Worm (Caenorhabditis elegans) whole organism, L4 larva: ENCODE results near the gene R13D11.10.
"Not testable (repeated sequence)": the region's sequence is repeated elsewhere in the genome, so short reads cannot be mapped to it uniquely, and the experiment has no call there.

ENCODE experiments used
- F44E2.7 ChIP-seq: fragments of 200-800 bp; sonication (Bioruptor generic); IDR thresholded peaks from 2 replicates; pipeline ENCODE4 v2.1.2; 2022; ENCODE audit warnings: missing genetic modification characterization, missing compliant biosample characterization
- F49E8.2 ChIP-seq: sonication (generic microtip); optimal IDR thresholded peaks from 2 replicates; lab custom pipeline; 2016; ENCODE audit warnings: missing compliant biosample characterization, mild to moderate bottlenecking, missing genetic modification characterization, borderline replicate concordance
- Y75B8A.6 ChIP-seq: fragments of 200-800 bp; sonication (Bioruptor generic); IDR thresholded peaks from 2 replicates; pipeline ENCODE4 v1.3.6; 2022; ENCODE audit warnings: missing genetic modification reagents, missing genetic modification characterization, missing compliant biosample characterization
- ZK546.5 ChIP-seq, 2 experiments: sonication (generic microtip); optimal IDR thresholded peaks; 2 replicates each; lab custom pipeline; 2017; ENCODE audit warnings: missing biosample characterization in 2 of 2, missing genetic modification characterization in 2 of 2
- aha-1 ChIP-seq: fragments of 150-350 bp; peaks from one replicate; lab custom pipeline; 2014; ENCODE audit warnings: missing biosample characterization, missing genetic modification characterization
- ceh-32 ChIP-seq: sonication (generic microtip); optimal IDR thresholded peaks from 2 replicates; lab custom pipeline; 2016; ENCODE audit warnings: mild to moderate bottlenecking, missing genetic modification characterization, missing compliant biosample characterization; ENCODE audit not compliant: poor library complexity
- ceh-44 ChIP-seq: fragments of 200-800 bp; sonication (Bioruptor generic); IDR thresholded peaks from 2 replicates; pipeline ENCODE4 v1.3.6; 2022; ENCODE audit warnings: missing genetic modification reagents, missing genetic modification characterization, missing compliant biosample characterization
- ceh-62 ChIP-seq: sonication (generic microtip); optimal IDR thresholded peaks from 2 replicates; lab custom pipeline; 2017; ENCODE audit warnings: missing biosample characterization, missing genetic modification characterization
- dmd-6 ChIP-seq: fragments of 200-800 bp; sonication (Bioruptor generic); IDR thresholded peaks from 2 replicates; pipeline ENCODE4 v1.3.6; 2022; ENCODE audit warnings: missing genetic modification reagents, missing genetic modification characterization, missing compliant biosample characterization
- egl-43 ChIP-seq: fragments of 200-800 bp; sonication (Bioruptor generic); IDR thresholded peaks from 2 replicates; pipeline ENCODE4 v1.3.6; 2022; ENCODE audit warnings: missing genetic modification reagents, missing genetic modification characterization, missing compliant biosample characterization
- hlh-11 ChIP-seq: fragments of 200-800 bp; sonication (Bioruptor generic); optimal IDR thresholded peaks from 2 replicates; lab custom pipeline; 2018; ENCODE audit warnings: mild to moderate bottlenecking, missing genetic modification characterization, missing compliant biosample characterization
- jun-1 ChIP-seq: fragments of 150-350 bp; optimal IDR thresholded peaks from 2 replicates; lab custom pipeline; 2014; ENCODE audit warnings: missing biosample characterization, missing genetic modification reagents, missing genetic modification characterization
- lim-7 ChIP-seq: fragments of 200-800 bp; sonication (Bioruptor generic); IDR thresholded peaks from 2 replicates; pipeline ENCODE4 v1.3.6; 2022; ENCODE audit warnings: missing genetic modification characterization, missing compliant biosample characterization
- lin-15B ChIP-seq: fragments of 150-350 bp; sonication (generic microtip); optimal IDR thresholded peaks from 3 replicates; lab custom pipeline; 2014; ENCODE audit warnings: missing biosample characterization, missing genetic modification characterization
- lin-29 ChIP-seq: fragments of 200-800 bp; sonication (Bioruptor generic); IDR thresholded peaks from 2 replicates; pipeline ENCODE4 v1.3.6; 2022; ENCODE audit warnings: missing genetic modification reagents, missing genetic modification characterization, missing compliant biosample characterization
- lin-38 ChIP-seq: fragments of 200-800 bp; sonication (Bioruptor generic); IDR thresholded peaks from 2 replicates; pipeline ENCODE4 v1.3.6; 2022; ENCODE audit warnings: missing genetic modification reagents, missing genetic modification characterization, missing compliant biosample characterization
- mxl-3 ChIP-seq: fragments of 200-800 bp; sonication (Bioruptor generic); optimal IDR thresholded peaks from 2 replicates; lab custom pipeline; 2018; ENCODE audit warnings: mild to moderate bottlenecking, missing genetic modification characterization, missing compliant biosample characterization
- nhr-10 ChIP-seq: fragments of 150-350 bp; optimal IDR thresholded peaks from 2 replicates; lab custom pipeline; 2014; ENCODE audit warnings: missing biosample characterization, missing genetic modification characterization
- nhr-42 ChIP-seq: fragments of 200-800 bp; sonication (Bioruptor generic); IDR thresholded peaks from 2 replicates; pipeline ENCODE4 v1.3.6; 2022; ENCODE audit warnings: missing genetic modification characterization, missing compliant biosample characterization
- pha-4 ChIP-seq, 2 experiments: fragments of 150-350 bp in 1 of 2; fragments of 200-800 bp in 1 of 2; sonication (Bioruptor generic) in 1 of 2; IDR thresholded peaks in 1 of 2; optimal IDR thresholded peaks in 1 of 2; 2 replicates each; pipeline versions ENCODE4 v1.3.6 to Lab custom; 2014 to 2022; ENCODE audit warnings: missing genetic modification characterization in 2 of 2, missing genetic modification reagents in 2 of 2, missing biosample characterization in 1 of 2, missing compliant biosample characterization in 1 of 2
- php-3 ChIP-seq: fragments of 200-800 bp; sonication (Bioruptor generic); IDR thresholded peaks from 2 replicates; pipeline ENCODE4 v1.3.6; 2022; ENCODE audit warnings: missing genetic modification reagents, missing genetic modification characterization, missing compliant biosample characterization
- saeg-2 ChIP-seq: fragments of 200-800 bp; sonication (Bioruptor generic); IDR thresholded peaks from 2 replicates; pipeline ENCODE4 v1.3.6; 2022; ENCODE audit warnings: missing genetic modification reagents, missing genetic modification characterization, missing compliant biosample characterization
- set-16 ChIP-seq: fragments of 200-800 bp; sonication (Bioruptor generic); IDR thresholded peaks from 2 replicates; pipeline ENCODE4 v1.3.6; 2022; ENCODE audit warnings: missing genetic modification reagents, missing genetic modification characterization, missing compliant biosample characterization
- skn-1 ChIP-seq: fragments of 150-350 bp; optimal IDR thresholded peaks from 2 replicates; lab custom pipeline; 2014; ENCODE audit warnings: missing biosample characterization, missing genetic modification characterization
- spr-1 ChIP-seq: sonication (generic microtip); optimal IDR thresholded peaks from 2 replicates; lab custom pipeline; 2016; ENCODE audit warnings: mild to moderate bottlenecking, missing genetic modification characterization, missing compliant biosample characterization
- unc-62 ChIP-seq, 3 experiments: fragments of 150-350 bp in 1 of 3; sonication (generic microtip); optimal IDR thresholded peaks in 2 of 3; peaks in 1 of 3; 1 replicate in 1 of 3; 2 replicates in 2 of 3; lab custom pipeline; 2014 to 2017; ENCODE audit warnings: missing biosample characterization in 3 of 3, missing genetic modification characterization in 3 of 3, missing genetic modification reagents in 3 of 3, missing genotype in 1 of 3
- vab-7 ChIP-seq: fragments of 200-800 bp; sonication (Bioruptor generic); IDR thresholded peaks from 2 replicates; pipeline ENCODE4 v1.3.6; 2022; ENCODE audit warnings: missing genetic modification reagents, missing genetic modification characterization, missing compliant biosample characterization
- zag-1 ChIP-seq: fragments of 150-350 bp; optimal IDR thresholded peaks from 2 replicates; lab custom pipeline; 2014; ENCODE audit warnings: missing biosample characterization, missing genetic modification characterization

Gene R13D11.10

ce11 chrV:842611-843010, 29.6 kb upstream of the R13D11.10 start:
- peak; percentile 99 for TF ChIP-seq set-16 (GFP tag; lab: Robert Waterston, UW)
- TF ChIP-seq php-3 (GFP tag; lab: Robert Waterston, UW): no peak
- no peak for TF ChIP-seq lin-15B (tag; lab: Kevin White, UChicago)
- peak; percentile 83; the same call in 1 of the 2 replicates for TF ChIP-seq pha-4 (GFP tag; IDR thresholded peaks at IDR 0.05; lab: Robert Waterston, UW)
- TF ChIP-seq pha-4 (tag; optimal IDR thresholded peaks at IDR 0.05; lab: Kevin White, UChicago): no peak
- no peak for TF ChIP-seq lin-38 (GFP tag; lab: Robert Waterston, UW)
- peak; percentile 62; the same call in 1 of the 2 replicates for TF ChIP-seq egl-43 (GFP tag; lab: Robert Waterston, UW)
- no peak for TF ChIP-seq saeg-2
- TF ChIP-seq aha-1 (tag; lab: Kevin White, UChicago): no peak

ce11 chrV:838984-839471, 26.0 kb upstream of the R13D11.10 start, which contains the start of the genes K09C6.7 and K09C6.10:
Gene K09C6.7, minus strand, starts transcription at chrV:839084.
Gene K09C6.10, plus strand, starts transcription at chrV:839421.
- TF ChIP-seq nhr-10 (tag; lab: Kevin White, UChicago); skn-1 (tag; lab: Kevin White, UChicago); lin-29 (GFP tag; lab: Robert Waterston, UW): not testable (repeated sequence)

- no peak for TF ChIP-seq nhr-42 (GFP tag; lab: Robert Waterston, UW)
- no peak for TF ChIP-seq vab-7 (GFP tag; lab: Robert Waterston, UW)
- no peak for TF ChIP-seq mxl-3 (GFP tag; lab: Kevin White, UChicago)
- TF ChIP-seq ceh-32: no peak
- TF ChIP-seq ceh-62 (tag; lab: Kevin White, UChicago): no peak
- no peak for TF ChIP-seq hlh-11 (tag; lab: Kevin White, UChicago)
- TF ChIP-seq lim-7: no peak
- no peak for TF ChIP-seq Y75B8A.6 (GFP tag; lab: Robert Waterston, UW)
- TF ChIP-seq pha-4 (GFP tag; IDR thresholded peaks at IDR 0.05; lab: Robert Waterston, UW): no peak
- TF ChIP-seq pha-4 (tag; optimal IDR thresholded peaks at IDR 0.05; lab: Kevin White, UChicago): no peak
- no peak for TF ChIP-seq jun-1 (tag; lab: Kevin White, UChicago)
- no peak for TF ChIP-seq ceh-44 (GFP tag; lab: Robert Waterston, UW)
Observed at ce11 chrV:833368-833767, 20.4 kb upstream of the R13D11.10 start, which contains the start of gene F41H8.1. Gene F41H8.1, plus strand, starts transcription at chrV:833668.

- TF ChIP-seq ZK546.5 (tag; optimal IDR thresholded peaks at IDR 0.05; lab: Kevin White, UChicago) (no peak), unc-62 (GFP tag; optimal IDR thresholded peaks at IDR 0.05 in 1 of 2; lab: Kevin White, UChicago) (no peak), unc-62 (tag; optimal IDR thresholded peaks at IDR 0.05; lab: Kevin White, UChicago) (no peak), dmd-6 (no peak), F44E2.7 (GFP tag; lab: Robert Waterston, UW) (no peak)
Observed at ce11 chrV:826097-826496, 13.1 kb upstream of the R13D11.10 start, which contains the start of gene F41H8.2. Gene F41H8.2, plus strand, starts transcription at chrV:826397.

ce11 chrV:822922-823321, 9.9 kb upstream of the R13D11.10 start, which contains the start of gene srx-31:
Gene srx-31, minus strand, starts transcription at chrV:823022.
- not testable (repeated sequence) for TF ChIP-seq zag-1, spr-1, F49E8.2 (tag; lab: Kevin White, UChicago)
- TF ChIP-seq, all 104 proteins: peak for 0; not testable (repeated sequence) for 104

ce11 chrV:820629-821028, 7.6 kb upstream of the R13D11.10 start, which contains the start of gene srx-32:
Gene srx-32, minus strand, starts transcription at chrV:820729.
- peak in 1 of 2 experiments; percentile 30 for TF ChIP-seq unc-62 (GFP tag; optimal IDR thresholded peaks at IDR 0.05 in 1 of 2; lab: Kevin White, UChicago)
- TF ChIP-seq unc-62 (tag; optimal IDR thresholded peaks at IDR 0.05; lab: Kevin White, UChicago): not testable (repeated sequence)
